Fruit fly (Drosophila melanogaster) S2 (cell line): Measurements from ENCODE around the gene Rpt2.

Experiments
- CG8478 ChIP-seq: fragments of >200 bp; optimal IDR thresholded peaks from 2 replicates; lab custom pipeline; 2018
- CTCF ChIP-seq, 2 experiments: fragments of >200 bp; optimal IDR thresholded peaks; 2 replicates each; lab custom pipeline; 2018

DNA sequence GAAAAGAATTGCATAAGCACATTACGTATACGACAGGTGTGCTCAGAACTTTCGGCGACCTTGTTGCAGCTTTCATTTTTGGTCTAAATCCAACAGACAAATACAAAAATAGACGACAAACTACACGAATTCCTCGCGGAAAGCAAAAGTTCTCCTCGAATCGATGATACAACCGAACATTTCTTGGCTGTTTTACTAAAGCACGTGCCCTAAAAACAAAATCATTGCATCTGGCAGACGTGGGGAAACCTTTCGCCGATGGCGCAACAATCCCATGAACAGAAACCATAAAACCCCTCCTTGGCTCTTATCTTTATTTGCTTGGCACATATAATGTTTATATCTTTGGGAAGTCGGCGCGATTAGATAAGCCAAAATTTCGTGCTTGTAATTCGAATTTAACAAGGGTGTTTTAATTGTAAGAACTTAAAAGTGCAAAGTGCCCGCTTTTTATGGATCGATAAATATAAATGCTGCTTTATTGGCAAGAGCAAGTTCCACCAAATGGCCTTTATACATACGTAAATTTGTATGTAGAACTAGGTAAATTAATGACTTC, 7.3 kb upstream of the Rpt2 start:
- TF ChIP-seq CTCF (optimal IDR thresholded peaks at IDR 0.05; lab: Kevin White, UChicago) (no peak), CG8478 (lab: Kevin White, UChicago) (no peak)
